Fruit fly (Drosophila melanogaster): ENCODE data around the gene Ten-a.

dm6 chrX:12353433-12353832 lies 309.9 kb downstream of the Ten-a start:
- TF ChIP-seq CG4328 (GFP tag; optimal IDR thresholded peaks at IDR 0.05) (no peak), Ets97D (GFP tag; optimal IDR thresholded peaks at IDR 0.05) (no peak), lola (GFP tag; optimal IDR thresholded peaks at IDR 0.05) (no peak), CG3995 (GFP tag; optimal IDR thresholded peaks at IDR 0.05) (no peak), Dfd (GFP tag; optimal IDR thresholded peaks at IDR 0.05) (no peak), zen2 (GFP tag; IDR thresholded peaks at IDR 0.05; ENCODE audit: partially characterized antibody) (no peak), dan (GFP tag; IDR thresholded peaks at IDR 0.05) (no peak), al (GFP tag; IDR thresholded peaks at IDR 0.05) (no peak), grn (GFP tag; optimal IDR thresholded peaks at IDR 0.05) (no peak), CG8944 (GFP tag; optimal IDR thresholded peaks at IDR 0.05) (no peak), CG12659 (GFP tag; optimal IDR thresholded peaks at IDR 0.05) (no peak), CG13287 (GFP tag; IDR thresholded peaks at IDR 0.05; ENCODE audit: partially characterized antibody) (no peak)
